Fruit fly (Drosophila melanogaster): ENCODE measurements around the gene Art6.

Art6 gene

dm6 chr3R:13901543-13901945 lies 44.1 kb downstream of the Art6 start, which contains the start of gene ems (continued):
- peak; percentile 53; the same call in 1 of the 3 replicates for TF ChIP-seq CG6791 (GFP tag; IDR thresholded peaks at IDR 0.05; ENCODE audit: partially characterized antibody)
- peak; percentile 61; the same call in 1 of the 2 replicates for TF ChIP-seq rib (GFP tag; IDR thresholded peaks at IDR 0.05)
- peak; percentile 93 for TF ChIP-seq CG8478 (optimal IDR thresholded peaks at IDR 0.05)
- peak; percentile 52 for TF ChIP-seq phol (tag; optimal IDR thresholded peaks at IDR 0.05)
- TF ChIP-seq CG14860 (GFP tag; IDR thresholded peaks at IDR 0.05; ENCODE audit: partially characterized antibody), result peak; percentile 54; the same call in 2 of the 3 replicates
- peak; percentile 58 for TF ChIP-seq bbx (GFP tag; IDR thresholded peaks at IDR 0.05; ENCODE audit: partially characterized antibody)
- TF ChIP-seq CG2712 (tag; optimal IDR thresholded peaks at IDR 0.05), result peak; percentile 3
- 0 out of 2 replicates have a peak, but pooled peaks have one; percentile 10 for TF ChIP-seq CG9932 (GFP tag; IDR thresholded peaks at IDR 0.05)
- TF ChIP-seq HLH54F (GFP tag; optimal IDR thresholded peaks at IDR 0.05), result no peak
- peak; percentile 5; the same call in 1 of the 2 replicates for TF ChIP-seq CG32532 (GFP tag; IDR thresholded peaks at IDR 0.05)
- TF ChIP-seq Awh (GFP tag; IDR thresholded peaks at IDR 0.05), result 0 out of 2 replicates have a peak, but pooled peaks have one; percentile 39
- TF ChIP-seq Side (GFP tag; optimal IDR thresholded peaks at IDR 0.05), result peak; percentile 6
- TF ChIP-seq gce (GFP tag; IDR thresholded peaks at IDR 0.05), result no peak
- peak; percentile 62 for TF ChIP-seq sna (GFP tag; IDR thresholded peaks at IDR 0.05; ENCODE audit: partially characterized antibody)
- peak; percentile 27 for TF ChIP-seq pros (GFP tag; optimal IDR thresholded peaks at IDR 0.05)
- TF ChIP-seq nmo (GFP tag; optimal IDR thresholded peaks at IDR 0.05), result peak; percentile 40
- TF ChIP-seq lilli (GFP tag; optimal IDR thresholded peaks at IDR 0.05), result no peak
- TF ChIP-seq D (optimal IDR thresholded peaks at IDR 0.05), result peak; percentile 56
- TF ChIP-seq D (GFP tag; optimal IDR thresholded peaks at IDR 0.05), result no peak
- peak; percentile 29; the same call in 1 of the 2 replicates for TF ChIP-seq E2f2 (GFP tag; IDR thresholded peaks at IDR 0.05)
- TF ChIP-seq Doc2 (GFP tag; IDR thresholded peaks at IDR 0.05), result no peak
- TF ChIP-seq CG32767 (GFP tag; IDR thresholded peaks at IDR 0.05), result peak; percentile 67
- TF ChIP-seq CG32772 (GFP tag; IDR thresholded peaks at IDR 0.05), result no peak
- TF ChIP-seq zen2 (GFP tag; IDR thresholded peaks at IDR 0.05; ENCODE audit: partially characterized antibody), result peak; percentile 17; the same call in 1 of the 3 replicates
- peak; percentile 41; the same call in 1 of the 3 replicates for TF ChIP-seq CG34224 (GFP tag; IDR thresholded peaks at IDR 0.05; ENCODE audit: partially characterized antibody)
- peak; percentile 61 for TF ChIP-seq crol (GFP tag; IDR thresholded peaks at IDR 0.05)
- TF ChIP-seq Dll (GFP tag; IDR thresholded peaks at IDR 0.05; ENCODE audit: partially characterized antibody), result peak; percentile 42; the same call in 1 of the 4 replicates
- TF ChIP-seq ac (GFP tag; optimal IDR thresholded peaks at IDR 0.05), result peak; percentile 6
- peak; percentile 98 for TF ChIP-seq Nf-YB (GFP tag; optimal IDR thresholded peaks at IDR 0.05)
- peak in 1 of 3 experiments; percentile 62 for TF ChIP-seq Stat92E (GFP tag; optimal IDR thresholded peaks at IDR 0.05)
- peak; percentile 99 for TF ChIP-seq Nf-YC (tag; optimal IDR thresholded peaks at IDR 0.05)
- TF ChIP-seq CG2678 (tag; optimal IDR thresholded peaks at IDR 0.05), result no peak
- TF ChIP-seq Med (GFP tag), result peak; percentile 63
- peak; percentile 56 for TF ChIP-seq Deaf1 (tag; optimal IDR thresholded peaks at IDR 0.05)
- TF ChIP-seq Neu2 (GFP tag; optimal IDR thresholded peaks at IDR 0.05; ENCODE audit: borderline replicate concordance), result no peak
- TF ChIP-seq CG4328 (GFP tag; optimal IDR thresholded peaks at IDR 0.05), result no peak
- peak; percentile 75 for TF ChIP-seq GATAe (GFP tag; conservative IDR thresholded peaks at IDR 0.05)
- peak; percentile 82 for TF ChIP-seq oc (tag; optimal IDR thresholded peaks at IDR 0.05)
- TF ChIP-seq CG42726 (GFP tag; IDR thresholded peaks at IDR 0.05; ENCODE audit: partially characterized antibody), result peak; percentile 34; the same call in 1 of the 2 replicates
- TF ChIP-seq Rx (GFP tag; IDR thresholded peaks at IDR 0.05), result no peak
- peak; percentile 57 for TF ChIP-seq nom (GFP tag; optimal IDR thresholded peaks at IDR 0.05)
- no peak for TF ChIP-seq ranshi (GFP tag; IDR thresholded peaks at IDR 0.05)
- peak; percentile 56 for TF ChIP-seq HLHmδ (GFP tag; optimal IDR thresholded peaks at IDR 0.05)
- TF ChIP-seq CG7271 (tag; optimal IDR thresholded peaks at IDR 0.05), result no peak
- TF ChIP-seq CG12659 (GFP tag; optimal IDR thresholded peaks at IDR 0.05), result no peak
- TF ChIP-seq seq (GFP tag; IDR thresholded peaks at IDR 0.05), result peak; percentile 95
- no peak for TF ChIP-seq hkb (optimal IDR thresholded peaks at IDR 0.05)
- peak; percentile 30; the same call in 1 of the 2 replicates for TF ChIP-seq hkb (GFP tag; IDR thresholded peaks at IDR 0.05)
- peak; percentile 24; the same call in 1 of the 2 replicates for TF ChIP-seq Drgx (GFP tag; IDR thresholded peaks at IDR 0.05)
